Worm (Caenorhabditis elegans): ENCODE results near the gene dmsr-9.

DNA sequence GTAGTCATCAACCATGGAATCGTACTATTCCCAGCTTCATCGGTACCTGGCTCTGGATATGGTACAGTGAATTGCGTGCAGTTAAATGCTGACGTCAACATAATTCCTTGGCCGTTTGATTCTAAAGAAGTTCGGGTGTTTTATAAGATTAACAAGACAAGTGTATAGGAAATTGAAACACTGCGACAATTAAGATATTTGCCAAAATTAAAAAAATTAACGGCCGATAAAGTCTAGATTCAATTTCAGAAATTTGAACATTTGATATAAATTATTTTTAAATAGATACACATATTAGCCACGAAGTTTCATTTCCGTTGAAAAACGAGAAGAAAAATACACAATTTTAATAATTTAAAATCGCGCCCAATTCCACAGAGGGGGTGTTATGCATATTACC is 6.9 kb upstream of the dmsr-9 start, which contains the start of gene dmsr-12:
- TF ChIP-seq ztf-11 (tag; optimal IDR thresholded peaks at IDR 0.05) (no peak), ztf-4 (tag; optimal IDR thresholded peaks at IDR 0.05) (no peak), fkh-10 (GFP tag; optimal IDR thresholded peaks at IDR 0.05) (no peak), fkh-2 (tag; optimal IDR thresholded peaks at IDR 0.05) (no peak)

All from whole organism, L3 larva.